Fruit fly (Drosophila melanogaster) whole organism, wandering third instar larva: ENCODE measurements around the gene wake.

Experiments used
- Abd-B ChIP-seq: fragments of >200 bp; optimal IDR thresholded peaks from 2 replicates; lab custom pipeline; 2017; ENCODE audit warnings: missing biosample characterization, missing genetic modification characterization
- Dfd ChIP-seq: fragments of >200 bp; optimal IDR thresholded peaks from 2 replicates; lab custom pipeline; 2017; ENCODE audit warnings: missing biosample characterization, missing genetic modification characterization
- Hr78 ChIP-seq: fragments of >200 bp; optimal IDR thresholded peaks from 2 replicates; lab custom pipeline; 2017; ENCODE audit warnings: missing biosample characterization, missing genetic modification characterization
- N ChIP-seq: fragments of >200 bp; optimal IDR thresholded peaks from 2 replicates; lab custom pipeline; 2018; ENCODE audit warnings: missing biosample characterization, missing external identifiers, missing genetic modification characterization
- Rel ChIP-seq, 2 experiments: fragments of 200-800 bp; sonication (Bioruptor generic) in 1 of 2; optimal IDR thresholded peaks; 2 replicates in 1 of 2; 3 replicates in 1 of 2; lab custom pipeline; 2016 to 2019; ENCODE audit warnings: mild to moderate bottlenecking in 2 of 2, missing biosample characterization in 2 of 2, missing genetic modification characterization in 2 of 2, moderate library complexity in 1 of 2
- br ChIP-seq: fragments of 200-800 bp; sonication (Bioruptor generic); optimal IDR thresholded peaks from 2 replicates; lab custom pipeline; 2016; ENCODE audit warnings: missing biosample characterization, missing genetic modification characterization
- dmrt93B ChIP-seq: fragments of 200-800 bp; sonication (Bioruptor generic); optimal IDR thresholded peaks from 2 replicates; lab custom pipeline; 2018; ENCODE audit warnings: missing biosample characterization, mild to moderate bottlenecking, missing genetic modification characterization
- fru ChIP-seq: fragments of 200-800 bp; sonication (Bioruptor generic); optimal IDR thresholded peaks from 3 replicates; lab custom pipeline; 2016; ENCODE audit warnings: missing biosample characterization, mild to moderate bottlenecking, missing genetic modification characterization
- h ChIP-seq: fragments of 200-800 bp; sonication (Bioruptor generic); optimal IDR thresholded peaks from 3 replicates; lab custom pipeline; 2016; ENCODE audit warnings: missing biosample characterization, mild to moderate bottlenecking, missing genetic modification characterization
- pan ChIP-seq: fragments of >200 bp; optimal IDR thresholded peaks from 2 replicates; lab custom pipeline; 2017
- usp ChIP-seq: fragments of >200 bp; optimal IDR thresholded peaks from 2 replicates; lab custom pipeline; 2017; ENCODE audit warnings: missing biosample characterization, missing genetic modification characterization
- woc ChIP-seq: sonication (Bioruptor generic); optimal IDR thresholded peaks from 2 replicates; lab custom pipeline; 2016; ENCODE audit warnings: missing biosample characterization, mild to moderate bottlenecking, missing genetic modification characterization

- no peak for TF ChIP-seq Dfd (GFP tag; lab: Kevin White, UChicago)
- TF ChIP-seq N (GFP tag; lab: Kevin White, UChicago), result no peak
- no peak for TF ChIP-seq pan
- TF ChIP-seq woc (GFP tag; lab: Kevin White, UChicago), result no peak
- no peak for TF ChIP-seq Abd-B (GFP tag; lab: Kevin White, UChicago)
- TF ChIP-seq Hr78 (GFP tag; lab: Kevin White, UChicago), result no peak
- TF ChIP-seq h, result no peak
- TF ChIP-seq br, result no peak
- no peak for TF ChIP-seq dmrt93B (GFP tag; lab: Kevin White, UChicago)
- no peak for TF ChIP-seq usp (GFP tag; lab: Kevin White, UChicago)
- no peak for TF ChIP-seq Rel (GFP tag; optimal IDR thresholded peaks at IDR 0.05; lab: Kevin White, UChicago)
- TF ChIP-seq Rel (tag; optimal IDR thresholded peaks at IDR 0.05; lab: Kevin White, UChicago), result no peak
- TF ChIP-seq fru (GFP tag; lab: Kevin White, UChicago), result no peak
Measured at dm6 chr3R:22710662-22711061, 71.1 kb downstream of the wake start, which contains the start of gene CG4907.
